Worm (Caenorhabditis elegans) whole organism, late embryonic: ENCODE results near the gene F10C2.4.

Source experiments
- C38D4.7 ChIP-seq: fragments of 200-800 bp; sonication (Bioruptor generic); optimal IDR thresholded peaks from 2 replicates; lab custom pipeline; 2018; ENCODE audit warnings: mild to moderate bottlenecking, missing genetic modification characterization, moderate library complexity, missing compliant biosample characterization
- F13H6.1 ChIP-seq: sonication (generic microtip); optimal IDR thresholded peaks from 2 replicates; lab custom pipeline; 2016; ENCODE audit warnings: missing genetic modification characterization, missing compliant biosample characterization
- ahr-1 ChIP-seq: sonication (generic microtip); optimal IDR thresholded peaks from 2 replicates; lab custom pipeline; 2016; ENCODE audit warnings: missing genetic modification characterization, missing compliant biosample characterization
- ama-1 ChIP-seq: fragments of 150-350 bp; optimal IDR thresholded peaks from 2 replicates; lab custom pipeline; 2014
- ceh-14 ChIP-seq: sonication (generic microtip); optimal IDR thresholded peaks from 2 replicates; lab custom pipeline; 2016; ENCODE audit warnings: missing genotype, missing genetic modification characterization, missing compliant biosample characterization
- ceh-18 ChIP-seq: sonication (generic microtip); optimal IDR thresholded peaks from 2 replicates; lab custom pipeline; 2016; ENCODE audit warnings: missing genetic modification characterization, missing compliant biosample characterization
- ceh-22 ChIP-seq: sonication (generic microtip); optimal IDR thresholded peaks from 2 replicates; lab custom pipeline; 2017; ENCODE audit warnings: missing biosample characterization, missing genetic modification characterization
- ceh-24 ChIP-seq: sonication (generic microtip); optimal IDR thresholded peaks from 2 replicates; lab custom pipeline; 2016; ENCODE audit warnings: mild to moderate bottlenecking, missing genetic modification characterization, missing compliant biosample characterization
- ceh-30 ChIP-seq: fragments of 150-350 bp; optimal IDR thresholded peaks from 2 replicates; lab custom pipeline; 2014; ENCODE audit warnings: missing biosample characterization, missing genetic modification characterization
- ceh-31 ChIP-seq: sonication (generic microtip); optimal IDR thresholded peaks from 2 replicates; lab custom pipeline; 2016; ENCODE audit warnings: missing genetic modification characterization, missing compliant biosample characterization
- che-1 ChIP-seq: sonication (generic microtip); optimal IDR thresholded peaks from 2 replicates; lab custom pipeline; 2016; ENCODE audit warnings: mild to moderate bottlenecking, missing genetic modification characterization, missing compliant biosample characterization
- dmd-4 ChIP-seq: sonication (generic microtip); optimal IDR thresholded peaks from 2 replicates; lab custom pipeline; 2016; ENCODE audit warnings: borderline replicate concordance, missing genetic modification characterization, missing compliant biosample characterization
- elt-2 ChIP-seq: sonication (generic microtip); optimal IDR thresholded peaks from 2 replicates; lab custom pipeline; 2016; ENCODE audit warnings: missing genetic modification reagents, missing genetic modification characterization, missing compliant biosample characterization
- ets-4 ChIP-seq: sonication (generic microtip); optimal IDR thresholded peaks from 2 replicates; lab custom pipeline; 2016; ENCODE audit warnings: missing genetic modification characterization, missing compliant biosample characterization
- eyg-1 ChIP-seq: sonication (generic microtip); optimal IDR thresholded peaks from 2 replicates; lab custom pipeline; 2016; ENCODE audit warnings: missing genotype, missing genetic modification characterization, missing compliant biosample characterization
- fkh-10 ChIP-seq: fragments of 150-350 bp; optimal IDR thresholded peaks from 2 replicates; lab custom pipeline; 2014; ENCODE audit warnings: missing biosample characterization, missing genetic modification reagents, missing genetic modification characterization
- fkh-6 ChIP-seq: sonication (generic microtip); optimal IDR thresholded peaks from 2 replicates; lab custom pipeline; 2016; ENCODE audit warnings: missing genetic modification characterization, missing compliant biosample characterization
- hlh-15 ChIP-seq: sonication (generic microtip); optimal IDR thresholded peaks from 2 replicates; lab custom pipeline; 2016; ENCODE audit warnings: missing genetic modification characterization, missing compliant biosample characterization
- hlh-30 ChIP-seq: sonication (generic microtip); optimal IDR thresholded peaks from 2 replicates; lab custom pipeline; 2017; ENCODE audit warnings: antibody characterized with exemption, missing genetic modification characterization, missing compliant biosample characterization; ENCODE audit not compliant: insufficient read depth
- hlh-6 ChIP-seq: sonication (generic microtip); optimal IDR thresholded peaks from 2 replicates; lab custom pipeline; 2016; ENCODE audit warnings: missing genotype, missing genetic modification characterization, missing compliant biosample characterization
- lim-6 ChIP-seq: sonication (generic microtip); optimal IDR thresholded peaks from 2 replicates; lab custom pipeline; 2016; ENCODE audit warnings: missing genetic modification characterization, missing compliant biosample characterization
- mec-3 ChIP-seq: sonication (generic microtip); optimal IDR thresholded peaks from 2 replicates; lab custom pipeline; 2016; ENCODE audit warnings: borderline replicate concordance, missing genetic modification characterization, missing compliant biosample characterization
- nfya-1 ChIP-seq: sonication (generic microtip); optimal IDR thresholded peaks from 2 replicates; lab custom pipeline; 2017; ENCODE audit warnings: missing genetic modification characterization, mild to moderate bottlenecking, missing compliant biosample characterization, antibody characterized with exemption, moderate library complexity
- nhr-11 ChIP-seq: fragments of 150-350 bp; optimal IDR thresholded peaks from 2 replicates; lab custom pipeline; 2014; ENCODE audit warnings: missing biosample characterization, missing genetic modification characterization
- npax-4 ChIP-seq: sonication (generic microtip); optimal IDR thresholded peaks from 2 replicates; lab custom pipeline; 2016; ENCODE audit warnings: missing genetic modification characterization, missing compliant biosample characterization
- pag-3 ChIP-seq: sonication (generic microtip); optimal IDR thresholded peaks from 2 replicates; lab custom pipeline; 2016; ENCODE audit warnings: missing compliant biosample characterization, missing genetic modification characterization, borderline replicate concordance
- pha-2 ChIP-seq: sonication (generic microtip); optimal IDR thresholded peaks from 2 replicates; lab custom pipeline; 2017; ENCODE audit warnings: mild to moderate bottlenecking, missing genetic modification characterization, missing compliant biosample characterization
- pros-1 ChIP-seq: fragments of 150-350 bp; optimal IDR thresholded peaks from 2 replicates; lab custom pipeline; 2014; ENCODE audit warnings: missing biosample characterization, missing genetic modification reagents, missing genetic modification characterization
- rnt-1 ChIP-seq: sonication (generic microtip); optimal IDR thresholded peaks from 2 replicates; lab custom pipeline; 2016; ENCODE audit warnings: missing genetic modification characterization, missing compliant biosample characterization
- sox-4 ChIP-seq: sonication (generic microtip); optimal IDR thresholded peaks from 2 replicates; lab custom pipeline; 2017; ENCODE audit warnings: mild to moderate bottlenecking, missing genetic modification characterization, inconsistent platforms, missing compliant biosample characterization
- tbx-2 ChIP-seq: sonication (generic microtip); optimal IDR thresholded peaks from 2 replicates; lab custom pipeline; 2016; ENCODE audit warnings: missing genetic modification characterization, missing compliant biosample characterization
- tbx-7 ChIP-seq: sonication (generic microtip); optimal IDR thresholded peaks from 2 replicates; lab custom pipeline; 2016; ENCODE audit warnings: missing genotype, missing genetic modification characterization, missing compliant biosample characterization
- ttx-3 ChIP-seq: sonication (generic microtip); optimal IDR thresholded peaks from 2 replicates; lab custom pipeline; 2016; ENCODE audit warnings: missing genetic modification reagents, missing genetic modification characterization, missing compliant biosample characterization
- unc-42 ChIP-seq: sonication (generic microtip); optimal IDR thresholded peaks from 2 replicates; lab custom pipeline; 2016; ENCODE audit warnings: missing genotype, missing genetic modification characterization, missing compliant biosample characterization
- unc-55 ChIP-seq: sonication (generic microtip); optimal IDR thresholded peaks from 2 replicates; lab custom pipeline; 2017; ENCODE audit warnings: missing biosample characterization, missing genetic modification reagents, missing genetic modification characterization
- unc-86 ChIP-seq: sonication (generic microtip); optimal IDR thresholded peaks from 2 replicates; lab custom pipeline; 2016; ENCODE audit warnings: missing genetic modification characterization, missing compliant biosample characterization

The F10C2.4 gene

DNA sequence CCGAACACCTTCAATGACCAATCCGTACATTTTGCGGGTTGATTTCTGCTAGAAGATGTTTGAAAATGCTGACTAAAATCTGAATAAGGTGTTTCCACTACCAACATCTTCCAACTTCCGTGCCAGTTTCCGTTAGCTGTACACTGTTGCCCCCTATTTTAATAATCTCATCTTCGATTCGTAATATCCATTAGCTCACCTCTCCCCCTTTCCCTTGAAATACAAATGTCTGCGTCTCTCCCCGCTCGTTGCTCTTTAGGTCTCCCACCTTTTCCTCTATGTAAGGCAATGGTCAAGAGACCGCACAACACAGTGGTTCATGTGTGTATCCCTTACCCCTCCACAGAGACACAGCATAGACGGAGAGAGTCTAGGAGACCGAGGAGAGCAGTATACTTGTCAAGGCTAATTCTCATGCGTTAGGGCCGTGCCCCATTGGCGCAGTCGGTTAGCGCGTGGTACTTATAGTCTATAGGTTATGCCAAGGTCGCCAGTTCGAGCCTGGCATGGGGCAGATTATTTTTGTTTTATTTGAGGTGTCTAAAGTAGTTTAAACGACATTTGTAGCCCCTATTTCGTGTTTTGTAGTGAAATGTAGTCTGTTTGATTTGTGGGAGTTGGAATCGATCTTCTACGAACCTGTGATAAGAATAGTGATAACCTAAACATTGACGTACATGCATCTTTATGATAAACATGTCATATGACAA is 39.5 kb upstream of the F10C2.4 start, which contains the start of gene gcy-33 (continued):
- TF ChIP-seq nfya-1 (tag; lab: Kevin White, UChicago) (peak; percentile 87), tbx-2 (tag; lab: Kevin White, UChicago) (peak; percentile 97), pag-3 (tag; lab: Kevin White, UChicago) (peak; percentile 73), eyg-1 (tag; lab: Kevin White, UChicago) (peak; percentile 96), unc-55 (GFP tag; lab: Kevin White, UChicago) (no peak), hlh-30 (tag; lab: Kevin White, UChicago) (peak; percentile 86), dmd-4 (tag; lab: Kevin White, UChicago) (peak; percentile 86), hlh-6 (peak; percentile 97), rnt-1 (tag; lab: Kevin White, UChicago) (peak; percentile 85), ets-4 (peak; percentile 53), ttx-3 (tag; lab: Kevin White, UChicago) (peak; percentile 93), unc-42 (tag; lab: Kevin White, UChicago) (peak; percentile 88), pros-1 (tag; lab: Kevin White, UChicago) (peak; percentile 39), unc-86 (tag; lab: Kevin White, UChicago) (peak; percentile 97), tbx-7 (tag; lab: Kevin White, UChicago) (peak; percentile 46), ahr-1 (tag; lab: Kevin White, UChicago) (peak; percentile 85), npax-4 (tag; lab: Kevin White, UChicago) (peak; percentile 92), lim-6 (tag; lab: Kevin White, UChicago) (peak; percentile 68)
- TF ChIP-seq, all 69 proteins: peak for 63

DNA sequence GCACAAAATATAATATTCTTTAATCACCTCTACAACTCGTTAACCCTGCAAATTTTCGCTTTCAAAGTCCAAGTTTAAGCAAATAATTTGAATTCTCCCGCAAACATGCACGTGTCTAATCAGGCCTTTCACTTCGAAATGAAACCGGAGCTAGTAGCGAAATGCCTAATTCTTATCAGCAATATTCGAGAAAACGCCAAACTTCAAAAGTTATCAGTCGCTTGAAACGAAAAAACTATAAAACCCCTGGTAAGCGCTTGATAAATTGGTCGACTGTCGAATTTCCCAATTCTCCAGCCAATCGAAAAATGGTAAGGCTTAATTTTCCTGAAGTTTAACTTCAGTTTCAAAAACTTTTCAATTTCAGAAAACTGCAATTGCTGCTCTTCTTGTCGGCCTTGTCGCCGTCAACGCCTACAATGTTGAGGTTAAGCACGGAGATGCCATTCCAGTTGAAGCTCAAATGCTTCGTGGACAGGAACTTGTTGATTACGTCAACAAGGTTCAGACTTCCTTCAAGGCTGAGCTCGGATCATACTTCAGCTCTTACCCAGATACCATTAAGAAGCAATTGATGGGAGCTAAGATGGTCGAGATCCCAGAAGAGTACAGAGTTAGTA is 38.4 kb upstream of the F10C2.4 start, which contains the start of gene cpr-9:
Gene cpr-9, plus strand, starts transcription at position 188 of the 620 bp plus-strand sequence.
- TF ChIP-seq mec-3 = no peak
- TF ChIP-seq elt-2 (tag; lab: Kevin White, UChicago) = peak; percentile 51
- TF ChIP-seq, all 69 proteins: peak for 1

DNA sequence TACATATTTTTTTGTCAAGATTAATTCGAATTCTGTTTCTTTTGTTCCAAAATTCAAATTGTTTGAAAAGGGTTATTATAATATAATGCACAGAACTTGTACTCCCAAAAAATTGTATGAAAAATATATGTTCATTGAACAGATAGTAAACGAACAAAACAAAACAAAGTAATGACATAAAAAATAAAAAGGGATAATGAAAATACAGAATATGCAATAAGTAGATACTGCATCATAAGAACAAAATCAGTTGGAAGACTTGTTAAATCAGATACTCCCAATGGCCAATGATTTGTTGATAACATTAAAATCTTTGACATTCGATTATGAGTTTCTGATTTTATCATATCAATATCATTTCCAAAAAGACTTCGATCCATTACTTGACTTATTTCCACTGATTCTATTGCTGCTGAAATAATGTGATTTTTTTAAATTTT is 36.8 kb upstream of the F10C2.4 start:
- TF ChIP-seq pha-2 (no peak), ceh-18 (no peak), elt-2 (tag; lab: Kevin White, UChicago) (no peak), ceh-22 (tag; lab: Kevin White, UChicago) (no peak), nhr-11 (tag; lab: Kevin White, UChicago) (no peak), ceh-31 (tag; lab: Kevin White, UChicago) (no peak), C38D4.7 (GFP tag; lab: Kevin White, UChicago) (no peak), hlh-30 (tag; lab: Kevin White, UChicago) (no peak), unc-55 (GFP tag; lab: Kevin White, UChicago) (no peak), ahr-1 (tag; lab: Kevin White, UChicago) (no peak)

DNA sequence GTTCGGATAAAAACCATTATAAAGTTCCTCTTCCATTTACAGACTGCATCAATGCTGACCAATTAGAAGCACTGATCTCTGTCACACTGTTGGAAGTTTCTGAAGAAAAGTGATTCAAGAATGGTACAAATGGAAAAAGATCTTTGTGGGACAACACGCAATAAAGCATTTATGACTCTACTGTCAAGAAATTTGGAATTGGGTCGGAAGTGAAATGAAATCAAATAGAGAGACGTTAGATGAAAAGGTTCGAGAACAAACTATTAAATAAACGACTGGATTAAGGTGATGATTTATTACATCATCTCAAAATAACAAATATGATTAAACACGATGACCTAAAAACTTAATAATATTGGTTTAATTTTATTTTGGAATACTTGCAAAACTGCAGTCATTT is 34.9 kb upstream of the F10C2.4 start, which contains the start of gene F57F5.3:
Gene F57F5.3, minus strand, starts transcription at position 101 of the 400 bp plus-strand sequence.
- TF ChIP-seq ahr-1 (tag; lab: Kevin White, UChicago) (no peak), fkh-6 (tag; lab: Kevin White, UChicago) (no peak), hlh-6 (no peak), hlh-15 (tag; lab: Kevin White, UChicago) (no peak), che-1 (tag; lab: Kevin White, UChicago) (no peak), pros-1 (tag; lab: Kevin White, UChicago) (no peak), ceh-24 (tag; lab: Kevin White, UChicago) (no peak), F13H6.1 (tag; lab: Kevin White, UChicago) (no peak), fkh-10 (GFP tag; lab: Kevin White, UChicago) (no peak), sox-4 (no peak), elt-2 (tag; lab: Kevin White, UChicago) (no peak), ceh-14 (tag; lab: Kevin White, UChicago) (no peak), ceh-30 (tag; lab: Kevin White, UChicago) (no peak), ama-1 (no peak)
